Fruit fly (Drosophila melanogaster) whole organism, embryonic: ENCODE measurements around the gene sif.

Source experiments
- BEAF-32 ChIP-seq: fragments of 200-800 bp; sonication (Bioruptor generic); optimal IDR thresholded peaks from 3 replicates; lab custom pipeline; 2017; ENCODE audit warnings: missing biosample characterization, missing genetic modification characterization, mild to moderate bottlenecking, moderate library complexity, missing genetic modification reagents
- Blimp-1 ChIP-seq: fragments of 200-800 bp; sonication (Bioruptor generic); optimal IDR thresholded peaks from 3 replicates; lab custom pipeline; 2018; ENCODE audit warnings: missing biosample characterization, missing genetic modification characterization, mild to moderate bottlenecking, moderate library complexity, missing genetic modification reagents
- CG10267 ChIP-seq: fragments of 200-800 bp; sonication (Bioruptor generic); optimal IDR thresholded peaks from 2 replicates; lab custom pipeline; 2018; ENCODE audit warnings: missing biosample characterization, mild to moderate bottlenecking, missing genetic modification characterization, moderate library complexity
- CG11085 ChIP-seq: fragments of 200-800 bp; sonication (Bioruptor generic); IDR thresholded peaks from 2 replicates; pipeline ENCODE4 v1.3.6; 2022; ENCODE audit warnings: missing biosample characterization, missing genetic modification characterization
- CG11093 ChIP-seq: fragments of 200-800 bp; sonication (Bioruptor generic); IDR thresholded peaks from 3 replicates; pipeline ENCODE4 v1.3.6; 2022; ENCODE audit warnings: missing biosample characterization, missing genetic modification characterization
- CG11456 ChIP-seq: fragments of 200-800 bp; sonication (Bioruptor generic); IDR thresholded peaks from 3 replicates; pipeline ENCODE4 v1.3.6; 2022; ENCODE audit warnings: missing biosample characterization, missing genetic modification characterization
- CG11560 ChIP-seq: fragments of 200-800 bp; sonication (Bioruptor generic); IDR thresholded peaks from 3 replicates; pipeline ENCODE4 v1.3.6; 2022; ENCODE audit warnings: missing biosample characterization, missing genetic modification characterization
- CG12104 ChIP-seq: fragments of 200-800 bp; sonication (Bioruptor generic); optimal IDR thresholded peaks from 3 replicates; lab custom pipeline; 2016; ENCODE audit warnings: missing biosample characterization, missing genetic modification characterization
- CG12744 ChIP-seq: fragments of 200-800 bp; sonication (Bioruptor generic); optimal IDR thresholded peaks from 2 replicates; lab custom pipeline; 2016; ENCODE audit warnings: missing biosample characterization, missing genetic modification characterization
- CG15514 ChIP-seq: fragments of 200-800 bp; sonication (Bioruptor generic); optimal IDR thresholded peaks from 3 replicates; lab custom pipeline; 2017; ENCODE audit warnings: missing biosample characterization, missing genetic modification characterization, mild to moderate bottlenecking, moderate library complexity, missing genetic modification reagents
- CG1602 ChIP-seq: fragments of 200-800 bp; sonication (Bioruptor generic); optimal IDR thresholded peaks from 3 replicates; lab custom pipeline; 2016; ENCODE audit warnings: missing biosample characterization, missing genetic modification characterization
- CG1603 ChIP-seq: fragments of 200-800 bp; sonication (Bioruptor generic); optimal IDR thresholded peaks from 2 replicates; lab custom pipeline; 2019; ENCODE audit warnings: missing biosample characterization, mild to moderate bottlenecking, missing genetic modification characterization, moderate library complexity
- CG16779 ChIP-seq: fragments of 200-800 bp; sonication (Bioruptor generic); IDR thresholded peaks from 2 replicates; pipeline ENCODE4 v1.3.6; 2022; ENCODE audit warnings: missing biosample characterization, missing genetic modification characterization
- CG1792 ChIP-seq: fragments of 200-800 bp; sonication (Bioruptor generic); optimal IDR thresholded peaks from 2 replicates; lab custom pipeline; 2016; ENCODE audit warnings: missing biosample characterization, missing genetic modification characterization
- CG18011 ChIP-seq: fragments of 200-800 bp; sonication (Bioruptor generic); optimal IDR thresholded peaks from 2 replicates; lab custom pipeline; 2017; ENCODE audit warnings: missing biosample characterization, missing genetic modification characterization, mild to moderate bottlenecking, moderate library complexity, missing genotype
- CG18599 ChIP-seq: fragments of 200-800 bp; sonication (Bioruptor generic); optimal IDR thresholded peaks from 3 replicates; lab custom pipeline; 2017; ENCODE audit warnings: missing biosample characterization, missing genetic modification characterization, mild to moderate bottlenecking, moderate library complexity, missing genetic modification reagents
- CG2875 ChIP-seq: fragments of 200-800 bp; sonication (Bioruptor generic); optimal IDR thresholded peaks from 2 replicates; lab custom pipeline; 2017; ENCODE audit warnings: missing biosample characterization, mild to moderate bottlenecking, missing genetic modification characterization, missing genetic modification reagents
- CG33213 ChIP-seq: fragments of 200-800 bp; sonication (Bioruptor generic); optimal IDR thresholded peaks from 3 replicates; lab custom pipeline; 2016; ENCODE audit warnings: missing biosample characterization, missing genetic modification characterization
- CG3847 ChIP-seq: fragments of 200-800 bp; sonication (Bioruptor generic); IDR thresholded peaks from 2 replicates; pipeline ENCODE4 v1.3.6; 2022; ENCODE audit warnings: missing biosample characterization, missing genetic modification characterization
- CG42726 ChIP-seq: fragments of 200-800 bp; sonication (Bioruptor generic); IDR thresholded peaks from 2 replicates; pipeline ENCODE4 v1.3.6; 2022; ENCODE audit warnings: missing biosample characterization, missing genetic modification characterization; ENCODE audit not compliant: partially characterized antibody
- CG4328 ChIP-seq: fragments of 200-800 bp; sonication (Bioruptor generic); optimal IDR thresholded peaks from 3 replicates; lab custom pipeline; 2017; ENCODE audit warnings: missing biosample characterization, missing genetic modification reagents, missing genetic modification characterization
- CG5180 ChIP-seq: fragments of 200-800 bp; sonication (Bioruptor generic); optimal IDR thresholded peaks from 3 replicates; lab custom pipeline; 2017; ENCODE audit warnings: missing biosample characterization, missing genetic modification characterization, mild to moderate bottlenecking, moderate library complexity, missing genetic modification reagents
- CG6175 ChIP-seq: fragments of 200-800 bp; sonication (Bioruptor generic); IDR thresholded peaks from 3 replicates; pipeline ENCODE4 v1.3.6; 2022; ENCODE audit warnings: missing biosample characterization, missing genetic modification characterization
- CG6272 ChIP-seq: fragments of 200-800 bp; sonication (Bioruptor generic); IDR thresholded peaks from 2 replicates; pipeline ENCODE4 v1.3.6; 2022; ENCODE audit warnings: missing biosample characterization, missing genetic modification characterization
- CG7357 ChIP-seq: fragments of 200-800 bp; sonication (Bioruptor generic); IDR thresholded peaks from 3 replicates; pipeline ENCODE4 v1.3.6; 2022; ENCODE audit warnings: missing biosample characterization, missing genetic modification characterization
- CG7745 ChIP-seq: fragments of 200-800 bp; sonication (Bioruptor generic); optimal IDR thresholded peaks from 2 replicates; lab custom pipeline; 2018; ENCODE audit warnings: missing biosample characterization, mild to moderate bottlenecking, missing genetic modification characterization, moderate library complexity
- Dll ChIP-seq: fragments of 200-800 bp; sonication (Bioruptor generic); IDR thresholded peaks from 4 replicates; pipeline ENCODE4 v1.3.6; 2022; ENCODE audit warnings: missing biosample characterization, missing genetic modification characterization; ENCODE audit not compliant: partially characterized antibody
- Dref ChIP-seq: fragments of 200-800 bp; sonication (Bioruptor generic); IDR thresholded peaks from 2 replicates; pipeline ENCODE4 v1.3.6; 2022; ENCODE audit warnings: missing biosample characterization, missing genetic modification characterization
- H15 ChIP-seq: fragments of 200-800 bp; sonication (Bioruptor generic); IDR thresholded peaks from 3 replicates; pipeline ENCODE4 v1.3.6; 2022; ENCODE audit warnings: missing biosample characterization, missing genetic modification characterization
- HLH4C ChIP-seq: fragments of 200-800 bp; sonication (Bioruptor generic); IDR thresholded peaks from 3 replicates; pipeline ENCODE4 v1.3.6; 2022; ENCODE audit warnings: missing biosample characterization, missing genetic modification characterization; ENCODE audit not compliant: partially characterized antibody
- Hmr ChIP-seq: fragments of 200-800 bp; sonication (Bioruptor generic); optimal IDR thresholded peaks from 3 replicates; lab custom pipeline; 2017; ENCODE audit warnings: mild to moderate bottlenecking, missing biosample characterization, missing genetic modification reagents, missing genetic modification characterization
- NK7.1 ChIP-seq: fragments of 200-800 bp; sonication (Bioruptor generic); optimal IDR thresholded peaks from 3 replicates; lab custom pipeline; 2016; ENCODE audit warnings: missing biosample characterization, missing genetic modification characterization
- Scr ChIP-seq: fragments of 200-800 bp; sonication (Bioruptor generic); IDR thresholded peaks from 2 replicates; pipeline ENCODE4 v1.3.6; 2022; ENCODE audit warnings: missing biosample characterization, missing genetic modification characterization; ENCODE audit not compliant: partially characterized antibody
- Side ChIP-seq: fragments of 200-800 bp; sonication (Bioruptor generic); optimal IDR thresholded peaks from 2 replicates; lab custom pipeline; 2016; ENCODE audit warnings: missing biosample characterization, missing genetic modification characterization
- Six4 ChIP-seq: fragments of 200-800 bp; sonication (Bioruptor generic); optimal IDR thresholded peaks from 2 replicates; lab custom pipeline; 2016; ENCODE audit warnings: missing biosample characterization, missing genetic modification characterization
- Usf ChIP-seq: fragments of 200-800 bp; sonication (Bioruptor generic); optimal IDR thresholded peaks from 2 replicates; lab custom pipeline; 2017; ENCODE audit warnings: missing genotype, missing biosample characterization, missing genetic modification characterization
- ac ChIP-seq: fragments of 200-800 bp; sonication (Bioruptor generic); optimal IDR thresholded peaks from 3 replicates; lab custom pipeline; 2017; ENCODE audit warnings: missing biosample characterization, mild to moderate bottlenecking, missing genetic modification characterization
- chm ChIP-seq: fragments of 200-800 bp; sonication (Bioruptor generic); IDR thresholded peaks from 2 replicates; pipeline ENCODE4 v1.3.6; 2022; ENCODE audit warnings: missing biosample characterization, missing genetic modification characterization
- croc ChIP-seq: fragments of 200-800 bp; sonication (Bioruptor generic); conservative IDR thresholded peaks from 3 replicates; pipeline ENCODE4 v1.3.6; 2022; ENCODE audit warnings: missing biosample characterization, missing genetic modification characterization
- disco-r ChIP-seq: fragments of 200-800 bp; sonication (Bioruptor generic); optimal IDR thresholded peaks from 2 replicates; lab custom pipeline; 2016; ENCODE audit warnings: missing biosample characterization, missing genetic modification characterization
- dysf ChIP-seq: fragments of 200-800 bp; sonication (Bioruptor generic); IDR thresholded peaks from 3 replicates; pipeline ENCODE4 v1.3.6; 2022; ENCODE audit warnings: missing biosample characterization, missing genetic modification characterization
- ewg ChIP-seq: fragments of 200-800 bp; sonication (Bioruptor generic); optimal IDR thresholded peaks from 3 replicates; lab custom pipeline; 2017; ENCODE audit warnings: mild to moderate bottlenecking, missing biosample characterization, missing genetic modification reagents, missing genetic modification characterization
- fd64A ChIP-seq: fragments of 200-800 bp; sonication (Bioruptor generic); optimal IDR thresholded peaks from 3 replicates; lab custom pipeline; 2018; ENCODE audit warnings: missing biosample characterization, mild to moderate bottlenecking, missing genetic modification characterization
- grn ChIP-seq: fragments of 200-800 bp; sonication (Bioruptor generic); optimal IDR thresholded peaks from 3 replicates; lab custom pipeline; 2017; ENCODE audit warnings: missing biosample characterization, missing genetic modification characterization
- gsb-n ChIP-seq: fragments of 200-800 bp; sonication (Bioruptor generic); optimal IDR thresholded peaks from 3 replicates; lab custom pipeline; 2018; ENCODE audit warnings: missing biosample characterization, mild to moderate bottlenecking, missing genetic modification characterization
- her ChIP-seq: fragments of 200-800 bp; sonication (Bioruptor generic); optimal IDR thresholded peaks from 2 replicates; lab custom pipeline; 2016; ENCODE audit warnings: missing biosample characterization, missing genetic modification characterization
- klu ChIP-seq: fragments of 200-800 bp; sonication (Bioruptor generic); IDR thresholded peaks from 2 replicates; pipeline ENCODE4 v1.3.6; 2022; ENCODE audit warnings: missing biosample characterization, missing genetic modification characterization
- lov ChIP-seq, 2 experiments: fragments of 200-800 bp in 1 of 2; fragments of >200 bp in 1 of 2; sonication (Bioruptor generic) in 1 of 2; IDR thresholded peaks in 1 of 2; optimal IDR thresholded peaks in 1 of 2; 2 replicates in 1 of 2; 3 replicates in 1 of 2; pipeline versions ENCODE4 v1.3.6 to Lab custom; 2017 to 2022; ENCODE audit warnings: missing biosample characterization in 1 of 2, missing genetic modification characterization in 1 of 2
- phol ChIP-seq: fragments of 200-800 bp; sonication (Bioruptor generic); optimal IDR thresholded peaks from 3 replicates; lab custom pipeline; 2018; ENCODE audit warnings: missing biosample characterization, mild to moderate bottlenecking, missing genetic modification characterization, moderate library complexity
- ro ChIP-seq: fragments of 200-800 bp; sonication (Bioruptor generic); IDR thresholded peaks from 2 replicates; pipeline ENCODE4 v1.3.6; 2022; ENCODE audit warnings: missing biosample characterization, missing genetic modification characterization

The sif gene

dm6 chr3L:5654403-5654883 is 3.3 kb upstream of the sif start, which contains the start of gene lin-28 (continued):
- no peak for TF ChIP-seq croc (GFP tag; lab: Robert Waterston, UW)
- no peak for TF ChIP-seq fd64A (GFP tag; lab: Kevin White, UChicago)
- no peak for TF ChIP-seq CG16779 (GFP tag; lab: Robert Waterston, UW)
- no peak for TF ChIP-seq CG15514 (GFP tag; lab: Kevin White, UChicago)
- TF ChIP-seq Blimp-1 (GFP tag; lab: Kevin White, UChicago) = peak; percentile 95
- no peak for TF ChIP-seq Usf (GFP tag; lab: Kevin White, UChicago)
- TF ChIP-seq Scr (GFP tag; lab: Robert Waterston, UW) = peak; percentile 31
- no peak for TF ChIP-seq CG18011 (GFP tag; lab: Kevin White, UChicago)
- no peak for TF ChIP-seq CG11456 (GFP tag; lab: Robert Waterston, UW)
- no peak for TF ChIP-seq NK7.1
- TF ChIP-seq CG7357 (GFP tag; lab: Robert Waterston, UW) = no peak
- TF ChIP-seq CG6272 (GFP tag; lab: Robert Waterston, UW) = no peak
- no peak for TF ChIP-seq CG7745 (tag; lab: Kevin White, UChicago)
- peak; percentile 7 for TF ChIP-seq CG2875 (GFP tag; lab: Kevin White, UChicago)
- no peak for TF ChIP-seq CG12104
- peak; percentile 38; the same call in 1 of the 3 replicates for TF ChIP-seq HLH4C (GFP tag; lab: Robert Waterston, UW)
- no peak for TF ChIP-seq CG3847 (GFP tag; lab: Robert Waterston, UW)
- TF ChIP-seq Dref (GFP tag; lab: Robert Waterston, UW) = no peak
- no peak for TF ChIP-seq klu (GFP tag; lab: Robert Waterston, UW)
- TF ChIP-seq BEAF-32 (GFP tag; lab: Kevin White, UChicago) = no peak
- no peak for TF ChIP-seq CG12744
- no peak for TF ChIP-seq CG11085 (GFP tag; lab: Robert Waterston, UW)
- peak; percentile 20 for TF ChIP-seq ewg (GFP tag; lab: Kevin White, UChicago)
- TF ChIP-seq CG1602 = no peak
- TF ChIP-seq ro (GFP tag; lab: Robert Waterston, UW) = no peak
- TF ChIP-seq her (GFP tag; lab: Kevin White, UChicago) = peak; percentile 68
- TF ChIP-seq Dll (GFP tag; lab: Robert Waterston, UW) = no peak
- TF ChIP-seq CG5180 (GFP tag; lab: Kevin White, UChicago) = peak; percentile 71
- TF ChIP-seq grn = peak; percentile 99
- peak; percentile 63 for TF ChIP-seq Side (GFP tag; lab: Kevin White, UChicago)
- TF ChIP-seq CG1603 = no peak
- TF ChIP-seq CG42726 (GFP tag; lab: Robert Waterston, UW) = peak; percentile 52; the same call in 1 of the 2 replicates
- no peak for TF ChIP-seq CG11093 (GFP tag; lab: Robert Waterston, UW)
- no peak for TF ChIP-seq ac (GFP tag; lab: Kevin White, UChicago)
- TF ChIP-seq dysf (GFP tag; lab: Robert Waterston, UW) = no peak
- TF ChIP-seq H15 (GFP tag; lab: Robert Waterston, UW) = no peak
- TF ChIP-seq Six4 (GFP tag; lab: Kevin White, UChicago) = no peak
- peak; percentile 69 for TF ChIP-seq chm
- TF ChIP-seq Hmr = peak; percentile 18
- no peak for TF ChIP-seq CG33213 (GFP tag; lab: Kevin White, UChicago)
- TF ChIP-seq CG1792 (GFP tag; lab: Kevin White, UChicago) = no peak
- TF ChIP-seq CG11560 = no peak
- TF ChIP-seq CG10267 (tag; lab: Kevin White, UChicago) = peak; percentile 18
- no peak for TF ChIP-seq CG18599
- TF ChIP-seq CG4328 (GFP tag; lab: Kevin White, UChicago) = no peak
- no peak for TF ChIP-seq CG6175 (GFP tag; lab: Robert Waterston, UW)
- TF ChIP-seq lov (optimal IDR thresholded peaks at IDR 0.05; lab: Kevin White, UChicago) = no peak
- 0 out of 3 replicates have a peak, but pooled peaks have one; percentile 52 for TF ChIP-seq lov (GFP tag; IDR thresholded peaks at IDR 0.05; lab: Robert Waterston, UW)
- TF ChIP-seq disco-r (GFP tag; lab: Kevin White, UChicago) = no peak
- peak; percentile 76 for TF ChIP-seq gsb-n (tag; lab: Kevin White, UChicago)
- no peak for TF ChIP-seq phol (tag; lab: Kevin White, UChicago)
